Fruit fly (Drosophila melanogaster) ovary, adult (tissue): ENCODE results near the gene D1.

ENCODE experiments used
- CG17801 ChIP-seq: fragments of 200-800 bp; optimal IDR thresholded peaks from 2 replicates; lab custom pipeline; 2019; ENCODE audit warnings: missing biosample characterization, mild to moderate bottlenecking, missing genetic modification characterization, moderate library complexity; ENCODE audit not compliant: partially characterized antibody

Gene D1

dm6 chr3R:9245576-9246200 lies 5.2 kb upstream of the D1 start, which contains the start of gene Vps15:
TSS of gene Vps15 (minus strand) at chr3R:9245869.
- TF ChIP-seq CG17801, result peak; percentile 84

- TF ChIP-seq CG17801, result peak; percentile 67
These were observed 483 bp downstream of the D1 start for dm6 chr3R:9239941-9240400.

- TF ChIP-seq CG17801, result peak; percentile 57
These were observed 3.0 kb downstream of the D1 start, which contains the start of gene pum for dm6 chr3R:9237268-9238091. TSS of gene pum (minus strand) at chr3R:9237682.

dm6 chr3R:9236883-9237267 lies 3.6 kb downstream of the D1 start:
- no peak for TF ChIP-seq CG17801

dm6 chr3R:9236070-9236492 lies 4.4 kb downstream of the D1 start:
- TF ChIP-seq CG17801, result no peak

dm6 chr3R:9234756-9235255 lies 5.6 kb downstream of the D1 start:
- TF ChIP-seq CG17801, result no peak

- no peak for TF ChIP-seq CG17801
These were observed 6.7 kb downstream of the D1 start for dm6 chr3R:9233763-9234162.

- TF ChIP-seq CG17801, result no peak
These were observed 8.1 kb downstream of the D1 start for dm6 chr3R:9232346-9232745.

dm6 chr3R:9229996-9230601 lies 10.4 kb downstream of the D1 start:
- TF ChIP-seq CG17801, result peak; percentile 48

dm6 chr3R:9229075-9229835 lies 11.2 kb downstream of the D1 start:
- peak; percentile 95 for TF ChIP-seq CG17801

- TF ChIP-seq CG17801, result no peak
These were observed 12.5 kb downstream of the D1 start for dm6 chr3R:9227944-9228343.

dm6 chr3R:9227330-9227729 lies 13.1 kb downstream of the D1 start:
- peak; percentile 86 for TF ChIP-seq CG17801

dm6 chr3R:9226701-9227313 lies 13.6 kb downstream of the D1 start:
- peak; percentile 91 for TF ChIP-seq CG17801

dm6 chr3R:9226146-9226545 lies 14.3 kb downstream of the D1 start:
- no peak for TF ChIP-seq CG17801

- peak; percentile 12 for TF ChIP-seq CG17801
These were observed 15.6 kb downstream of the D1 start for dm6 chr3R:9224807-9225206.

dm6 chr3R:9222355-9222754 lies 18.1 kb downstream of the D1 start:
- TF ChIP-seq CG17801, result peak; percentile 81
